Worm (Caenorhabditis elegans) whole organism, L3 larva: ENCODE data around the gene npr-16.

ENCODE experiments used
- ZK546.5 ChIP-seq: sonication (generic microtip); optimal IDR thresholded peaks from 2 replicates; lab custom pipeline; 2017; ENCODE audit warnings: missing biosample characterization, missing genetic modification characterization
- ceh-16 ChIP-seq: sonication (generic microtip); optimal IDR thresholded peaks from 2 replicates; lab custom pipeline; 2017; ENCODE audit warnings: missing biosample characterization, missing genetic modification characterization
- fkh-10 ChIP-seq: sonication (generic microtip); optimal IDR thresholded peaks from 2 replicates; lab custom pipeline; 2017; ENCODE audit warnings: missing biosample characterization, missing genetic modification reagents, missing genetic modification characterization
- fos-1 ChIP-seq: fragments of 150-350 bp; optimal IDR thresholded peaks from 2 replicates; lab custom pipeline; 2014; ENCODE audit warnings: missing biosample characterization, missing genetic modification characterization
- mdl-1 ChIP-seq: fragments of 150-350 bp; optimal IDR thresholded peaks from 2 replicates; lab custom pipeline; 2014; ENCODE audit warnings: missing biosample characterization, missing genetic modification characterization
- mml-1 ChIP-seq: fragments of 150-350 bp; sonication (generic microtip); optimal IDR thresholded peaks from 3 replicates; lab custom pipeline; 2014; ENCODE audit warnings: missing biosample characterization, missing genetic modification characterization
- nhr-12 ChIP-seq: fragments of 150-350 bp; optimal IDR thresholded peaks from 2 replicates; lab custom pipeline; 2014; ENCODE audit warnings: missing biosample characterization, missing genetic modification characterization
- nhr-23 ChIP-seq: fragments of 150-350 bp; optimal IDR thresholded peaks from 2 replicates; lab custom pipeline; 2014; ENCODE audit warnings: missing biosample characterization, missing genetic modification reagents, missing genetic modification characterization
- nhr-28 ChIP-seq: fragments of 150-350 bp; optimal IDR thresholded peaks from 2 replicates; lab custom pipeline; 2014; ENCODE audit warnings: missing biosample characterization, missing genetic modification characterization
- nhr-77 ChIP-seq: fragments of 150-350 bp; optimal IDR thresholded peaks from 2 replicates; lab custom pipeline; 2014; ENCODE audit warnings: missing biosample characterization, missing genetic modification characterization
- pha-4 ChIP-seq: fragments of 150-350 bp; optimal IDR thresholded peaks from 2 replicates; lab custom pipeline; 2014; ENCODE audit warnings: missing biosample characterization, missing genetic modification reagents, missing genetic modification characterization
- snpc-4 ChIP-seq: fragments of 150-350 bp; optimal IDR thresholded peaks from 2 replicates; lab custom pipeline; 2014; ENCODE audit warnings: missing biosample characterization, missing genetic modification characterization
- unc-39 ChIP-seq: sonication (generic microtip); optimal IDR thresholded peaks from 4 replicates; lab custom pipeline; 2017; ENCODE audit warnings: missing biosample characterization, missing genetic modification characterization
- ztf-4 ChIP-seq: fragments of 150-350 bp; optimal IDR thresholded peaks from 2 replicates; lab custom pipeline; 2014; ENCODE audit warnings: missing biosample characterization, missing genetic modification characterization

DNA sequence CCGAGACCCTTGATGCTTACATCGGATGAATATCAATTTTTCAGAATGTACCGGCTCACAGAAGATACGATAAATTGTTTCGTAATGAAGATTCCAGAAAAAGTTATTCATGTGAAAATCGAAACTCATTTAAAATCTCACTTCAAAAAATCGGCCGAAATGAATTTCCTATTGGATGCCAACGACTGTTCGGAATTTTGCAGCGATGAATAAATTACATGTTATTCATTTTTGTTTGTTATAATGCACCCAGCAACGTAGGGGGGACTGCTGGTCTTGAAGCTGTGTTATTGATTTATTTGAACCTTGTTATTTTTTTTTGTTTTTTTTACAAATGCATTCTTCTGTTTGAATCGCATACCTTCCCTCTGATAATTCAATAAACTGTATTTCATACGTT lies 48.3 kb downstream of the npr-16 start:
- TF ChIP-seq mdl-1 (no peak), pha-4 (tag; lab: Kevin White, UChicago) (no peak), fkh-10 (no peak), ZK546.5 (tag; lab: Kevin White, UChicago) (no peak), unc-39 (tag; lab: Kevin White, UChicago) (no peak), ceh-16 (tag; lab: Kevin White, UChicago) (no peak), nhr-28 (tag; lab: Kevin White, UChicago) (no peak), nhr-23 (tag; lab: Kevin White, UChicago) (no peak), snpc-4 (tag; lab: Kevin White, UChicago) (no peak), ztf-4 (no peak), nhr-77 (no peak), mml-1 (no peak), fos-1 (tag; lab: Kevin White, UChicago) (no peak), nhr-12 (tag; lab: Kevin White, UChicago) (no peak)
